Worm (Caenorhabditis elegans) whole organism, L4 larva: ENCODE results near the gene gst-12.
A peak's percentile ranks its signal among the peaks of the same experiment; 100 is the strongest.

Experiments used
- D1046.2 ChIP-seq: fragments of 200-800 bp; sonication (Bioruptor generic); IDR thresholded peaks from 2 replicates; pipeline ENCODE4 v1.3.6; 2022; ENCODE audit warnings: missing genetic modification characterization, missing compliant biosample characterization
- R02D3.7 ChIP-seq: fragments of 150-350 bp; sonication (generic microtip); optimal IDR thresholded peaks from 3 replicates; lab custom pipeline; 2014; ENCODE audit warnings: missing biosample characterization, missing genetic modification characterization
- T20F7.1 ChIP-seq: fragments of 200-800 bp; sonication (Bioruptor generic); optimal IDR thresholded peaks from 2 replicates; lab custom pipeline; 2018; ENCODE audit warnings: mild to moderate bottlenecking, missing genetic modification characterization, missing compliant biosample characterization
- Y48G9A.11 ChIP-seq: fragments of 200-800 bp; sonication (Bioruptor generic); IDR thresholded peaks from 2 replicates; pipeline ENCODE4 v1.3.6; 2022; ENCODE audit warnings: missing genetic modification reagents, missing genetic modification characterization, missing compliant biosample characterization
- Y75B8A.6 ChIP-seq: fragments of 200-800 bp; sonication (Bioruptor generic); IDR thresholded peaks from 2 replicates; pipeline ENCODE4 v1.3.6; 2022; ENCODE audit warnings: missing genetic modification reagents, missing genetic modification characterization, missing compliant biosample characterization
- ZK337.2 ChIP-seq: fragments of 200-800 bp; sonication (Bioruptor generic); IDR thresholded peaks from 2 replicates; pipeline ENCODE4 v1.3.6; 2022; ENCODE audit warnings: missing genetic modification reagents, missing genetic modification characterization, missing compliant biosample characterization
- aha-1 ChIP-seq: fragments of 150-350 bp; peaks from one replicate; lab custom pipeline; 2014; ENCODE audit warnings: missing biosample characterization, missing genetic modification characterization
- ceh-44 ChIP-seq: fragments of 200-800 bp; sonication (Bioruptor generic); IDR thresholded peaks from 2 replicates; pipeline ENCODE4 v1.3.6; 2022; ENCODE audit warnings: missing genetic modification reagents, missing genetic modification characterization, missing compliant biosample characterization
- ceh-82 ChIP-seq: sonication (generic microtip); optimal IDR thresholded peaks from 2 replicates; lab custom pipeline; 2017; ENCODE audit warnings: missing biosample characterization, missing genetic modification characterization
- ctbp-1 ChIP-seq: fragments of 200-800 bp; sonication (Bioruptor generic); IDR thresholded peaks from 2 replicates; pipeline ENCODE4 v1.3.6; 2022; ENCODE audit warnings: missing genetic modification reagents, missing genetic modification characterization, missing compliant biosample characterization
- daf-16 ChIP-seq, 3 experiments: sonication (generic microtip); optimal IDR thresholded peaks; 2 replicates each; lab custom pipeline; 2016 to 2017; ENCODE audit warnings: missing genetic modification characterization in 3 of 3, missing genetic modification reagents in 3 of 3, mild to moderate bottlenecking in 2 of 3, missing compliant biosample characterization in 2 of 3, missing biosample characterization in 1 of 3, moderate library complexity in 1 of 3
- daf-19 ChIP-seq: fragments of 200-800 bp; sonication (Bioruptor generic); conservative IDR thresholded peaks from 2 replicates; pipeline ENCODE4 v1.3.6; 2022; ENCODE audit warnings: missing genetic modification characterization, missing compliant biosample characterization
- daf-8 ChIP-seq: fragments of 200-800 bp; sonication (Bioruptor generic); IDR thresholded peaks from 2 replicates; pipeline ENCODE4 v1.3.6; 2022; ENCODE audit warnings: missing genetic modification characterization, missing compliant biosample characterization
- duxl-1 ChIP-seq: sonication (generic microtip); optimal IDR thresholded peaks from 2 replicates; lab custom pipeline; 2016; ENCODE audit warnings: mild to moderate bottlenecking, missing genetic modification characterization, moderate library complexity, missing compliant biosample characterization; ENCODE audit not compliant: poor library complexity
- dve-1 ChIP-seq: sonication (generic microtip); optimal IDR thresholded peaks from 2 replicates; lab custom pipeline; 2017; ENCODE audit warnings: antibody characterized with exemption, mild to moderate bottlenecking, missing genetic modification characterization, missing compliant biosample characterization; ENCODE audit not compliant: insufficient read depth
- fkh-10 ChIP-seq: fragments of 150-350 bp; optimal IDR thresholded peaks from 2 replicates; lab custom pipeline; 2014; ENCODE audit warnings: missing biosample characterization, missing genetic modification reagents, missing genetic modification characterization
- hif-1 ChIP-seq, 2 experiments: sonication (generic microtip); optimal IDR thresholded peaks; 2 replicates each; lab custom pipeline; 2016 to 2017; ENCODE audit warnings: missing compliant biosample characterization in 2 of 2, missing genetic modification characterization in 2 of 2, missing genetic modification reagents in 2 of 2, missing genotype in 2 of 2, mild to moderate bottlenecking in 1 of 2
- hlh-11 ChIP-seq: fragments of 200-800 bp; sonication (Bioruptor generic); optimal IDR thresholded peaks from 2 replicates; lab custom pipeline; 2018; ENCODE audit warnings: mild to moderate bottlenecking, missing genetic modification characterization, missing compliant biosample characterization
- lin-38 ChIP-seq: fragments of 200-800 bp; sonication (Bioruptor generic); IDR thresholded peaks from 2 replicates; pipeline ENCODE4 v1.3.6; 2022; ENCODE audit warnings: missing genetic modification reagents, missing genetic modification characterization, missing compliant biosample characterization
- lsy-2 ChIP-seq, 2 experiments: fragments of 150-350 bp in 1 of 2; sonication (generic microtip) in 1 of 2; optimal IDR thresholded peaks; 2 replicates each; lab custom pipeline; 2014 to 2017; ENCODE audit warnings: missing biosample characterization in 2 of 2, missing genetic modification characterization in 2 of 2
- mdt-29 ChIP-seq: fragments of 200-800 bp; sonication (Bioruptor generic); IDR thresholded peaks from 2 replicates; pipeline ENCODE4 v1.3.6; 2022; ENCODE audit warnings: missing genetic modification reagents, missing genetic modification characterization, missing compliant biosample characterization
- mep-1 ChIP-seq: fragments of 150-350 bp; sonication (generic microtip); optimal IDR thresholded peaks from 3 replicates; lab custom pipeline; 2014; ENCODE audit warnings: missing biosample characterization, missing genetic modification characterization
- mes-2 ChIP-seq: sonication (generic microtip); optimal IDR thresholded peaks from 2 replicates; lab custom pipeline; 2016; ENCODE audit warnings: missing genotype, mild to moderate bottlenecking, missing genetic modification characterization, missing compliant biosample characterization; ENCODE audit not compliant: poor library complexity, severe bottlenecking
- mxl-3 ChIP-seq: fragments of 200-800 bp; sonication (Bioruptor generic); optimal IDR thresholded peaks from 2 replicates; lab custom pipeline; 2018; ENCODE audit warnings: mild to moderate bottlenecking, missing genetic modification characterization, missing compliant biosample characterization
- nhr-102 ChIP-seq: sonication (generic microtip); optimal IDR thresholded peaks from 2 replicates; lab custom pipeline; 2016; ENCODE audit warnings: mild to moderate bottlenecking, missing genetic modification characterization, moderate library complexity, missing compliant biosample characterization
- nhr-111 ChIP-seq: fragments of 200-800 bp; sonication (Bioruptor generic); optimal IDR thresholded peaks from 2 replicates; lab custom pipeline; 2018; ENCODE audit warnings: mild to moderate bottlenecking, missing genetic modification characterization, missing compliant biosample characterization
- nhr-25 ChIP-seq: sonication (generic microtip); optimal IDR thresholded peaks from 2 replicates; lab custom pipeline; 2017; ENCODE audit warnings: missing genetic modification characterization, mild to moderate bottlenecking, missing compliant biosample characterization, antibody characterized with exemption, moderate library complexity, borderline replicate concordance; ENCODE audit not compliant: insufficient read depth
- nhr-28 ChIP-seq: fragments of 150-350 bp; optimal IDR thresholded peaks from 2 replicates; lab custom pipeline; 2014; ENCODE audit warnings: missing biosample characterization, missing genetic modification characterization
- nhr-41 ChIP-seq: fragments of 200-800 bp; sonication (Bioruptor generic); IDR thresholded peaks from 2 replicates; pipeline ENCODE4 v1.3.6; 2022; ENCODE audit warnings: missing genetic modification reagents, missing genetic modification characterization, missing compliant biosample characterization
- nhr-42 ChIP-seq: fragments of 200-800 bp; sonication (Bioruptor generic); IDR thresholded peaks from 2 replicates; pipeline ENCODE4 v1.3.6; 2022; ENCODE audit warnings: missing genetic modification characterization, missing compliant biosample characterization
- nhr-77 ChIP-seq: fragments of 150-350 bp; optimal IDR thresholded peaks from 2 replicates; lab custom pipeline; 2014; ENCODE audit warnings: missing biosample characterization, missing genetic modification characterization
- php-3 ChIP-seq: fragments of 200-800 bp; sonication (Bioruptor generic); IDR thresholded peaks from 2 replicates; pipeline ENCODE4 v1.3.6; 2022; ENCODE audit warnings: missing genetic modification reagents, missing genetic modification characterization, missing compliant biosample characterization
- saeg-2 ChIP-seq: fragments of 200-800 bp; sonication (Bioruptor generic); IDR thresholded peaks from 2 replicates; pipeline ENCODE4 v1.3.6; 2022; ENCODE audit warnings: missing genetic modification reagents, missing genetic modification characterization, missing compliant biosample characterization
- skn-1 ChIP-seq: fragments of 150-350 bp; optimal IDR thresholded peaks from 2 replicates; lab custom pipeline; 2014; ENCODE audit warnings: missing biosample characterization, missing genetic modification characterization
- snpc-4 ChIP-seq: fragments of 150-350 bp; optimal IDR thresholded peaks from 2 replicates; lab custom pipeline; 2014; ENCODE audit warnings: missing biosample characterization, missing genetic modification characterization
- spr-3 ChIP-seq: fragments of 200-800 bp; sonication (Bioruptor generic); optimal IDR thresholded peaks from 2 replicates; lab custom pipeline; 2018; ENCODE audit warnings: mild to moderate bottlenecking, missing genetic modification characterization, missing compliant biosample characterization
- unc-62 ChIP-seq, 3 experiments: fragments of 150-350 bp in 1 of 3; sonication (generic microtip); optimal IDR thresholded peaks in 2 of 3; peaks in 1 of 3; 1 replicate in 1 of 3; 2 replicates in 2 of 3; lab custom pipeline; 2014 to 2017; ENCODE audit warnings: missing biosample characterization in 3 of 3, missing genetic modification characterization in 3 of 3, missing genetic modification reagents in 3 of 3, missing genotype in 1 of 3
- zip-11 ChIP-seq: fragments of 200-800 bp; sonication (Bioruptor generic); IDR thresholded peaks from 2 replicates; pipeline ENCODE4 v1.3.6; 2022; ENCODE audit warnings: missing genetic modification characterization, missing compliant biosample characterization
- zip-2 ChIP-seq: fragments of 150-350 bp; optimal IDR thresholded peaks from 2 replicates; lab custom pipeline; 2014; ENCODE audit warnings: missing biosample characterization, missing genetic modification characterization
- ztf-7 ChIP-seq: fragments of 150-350 bp; optimal IDR thresholded peaks from 2 replicates; lab custom pipeline; 2014; ENCODE audit warnings: missing biosample characterization, missing genetic modification characterization

The gst-12 gene

ce11 chrII:13636596-13636995, 18.7 kb upstream of the gst-12 start:
- no peak for TF ChIP-seq dve-1
- TF ChIP-seq nhr-77 (tag; lab: Kevin White, UChicago): peak; percentile 11
- TF ChIP-seq mdt-29 (GFP tag; lab: Robert Waterston, UW): 0 out of 2 replicates have a peak, but pooled peaks have one; percentile 5
- TF ChIP-seq lsy-2 (tag; optimal IDR thresholded peaks at IDR 0.05; lab: Kevin White, UChicago): peak in 1 of 2 experiments; percentile 31
- peak; percentile 43; the same call in 1 of the 2 replicates for TF ChIP-seq nhr-42 (GFP tag; lab: Robert Waterston, UW)
- TF ChIP-seq saeg-2 (GFP tag; lab: Robert Waterston, UW): no peak
- TF ChIP-seq nhr-41 (GFP tag; lab: Robert Waterston, UW): 0 out of 2 replicates have a peak, but pooled peaks have one; percentile 22
- TF ChIP-seq hif-1 (tag; optimal IDR thresholded peaks at IDR 0.05; lab: Kevin White, UChicago): no peak
- peak; percentile 75 for TF ChIP-seq duxl-1 (tag; lab: Kevin White, UChicago)
- TF ChIP-seq php-3: no peak
- TF ChIP-seq nhr-25 (tag; lab: Kevin White, UChicago): peak; percentile 10
- peak in 1 of 2 experiments; percentile 75 for TF ChIP-seq unc-62 (GFP tag; optimal IDR thresholded peaks at IDR 0.05 in 1 of 2; lab: Kevin White, UChicago)
- no peak for TF ChIP-seq unc-62 (tag; optimal IDR thresholded peaks at IDR 0.05; lab: Kevin White, UChicago)
- no peak for TF ChIP-seq ceh-44
- no peak for TF ChIP-seq fkh-10
- no peak for TF ChIP-seq daf-19 (GFP tag; lab: Robert Waterston, UW)
- peak; percentile 0 for TF ChIP-seq mes-2 (tag; lab: Kevin White, UChicago)
- no peak for TF ChIP-seq skn-1 (tag; lab: Kevin White, UChicago)
- TF ChIP-seq R02D3.7 (tag; lab: Kevin White, UChicago): no peak
- peak; percentile 18 for TF ChIP-seq mep-1 (tag; lab: Kevin White, UChicago)

- TF ChIP-seq mes-2 (tag; lab: Kevin White, UChicago): no peak
- TF ChIP-seq nhr-111: no peak
- TF ChIP-seq ZK337.2 (GFP tag; lab: Robert Waterston, UW): no peak
- no peak for TF ChIP-seq aha-1
- no peak for TF ChIP-seq nhr-28 (tag; lab: Kevin White, UChicago)
- peak; percentile 40 for TF ChIP-seq ztf-7
- TF ChIP-seq lsy-2 (tag; optimal IDR thresholded peaks at IDR 0.05; lab: Kevin White, UChicago): no peak
- peak in 1 of 2 experiments; percentile 73 for TF ChIP-seq daf-16 (GFP tag; optimal IDR thresholded peaks at IDR 0.05; lab: Kevin White, UChicago)
- TF ChIP-seq daf-16 (tag; optimal IDR thresholded peaks at IDR 0.05; lab: Kevin White, UChicago): peak; percentile 30
- no peak for TF ChIP-seq skn-1 (tag; lab: Kevin White, UChicago)
- no peak for TF ChIP-seq R02D3.7 (tag; lab: Kevin White, UChicago)
- TF ChIP-seq mdt-29 (GFP tag; lab: Robert Waterston, UW): no peak
- no peak for TF ChIP-seq daf-8 (GFP tag; lab: Robert Waterston, UW)
- no peak for TF ChIP-seq snpc-4 (tag; lab: Kevin White, UChicago)
These were observed 14.4 kb upstream of the gst-12 start, which contains the start of gene tag-10 for ce11 chrII:13632238-13632637. tag-10 (plus strand) TSS chrII:13632584.

DNA sequence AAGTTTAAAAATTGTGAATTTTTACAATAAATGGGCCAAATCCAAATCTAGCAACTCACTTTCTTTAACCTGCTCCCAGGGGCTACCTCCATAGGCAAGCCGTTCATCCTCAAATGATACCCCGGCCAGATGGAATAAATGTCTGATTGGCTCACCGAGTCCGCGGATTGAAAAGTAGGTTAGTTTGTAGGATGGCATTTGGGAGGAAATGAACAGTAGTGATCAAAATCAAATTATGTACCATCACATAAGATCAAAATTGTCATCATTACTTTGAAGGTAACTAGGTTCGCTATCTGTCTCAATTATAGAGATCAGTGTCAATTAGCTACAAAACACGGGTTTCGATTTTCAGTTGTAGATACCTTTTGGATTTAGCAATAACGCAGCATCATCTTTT, 12.8 kb upstream of the gst-12 start, which contains the start of the genes gst-17 and gst-18:
Gene gst-17, minus strand, starts transcription at position 101 of the 400 bp plus-strand sequence.
Gene gst-18, minus strand, starts transcription at position 198 of the 400 bp plus-strand sequence.
- TF ChIP-seq Y75B8A.6: no peak

ce11 chrII:13627001-13627400, 9.1 kb upstream of the gst-12 start, which contains the start of gene gst-19:
gst-19 (minus strand) TSS chrII:13627145.
- peak; percentile 27 for TF ChIP-seq nhr-28 (tag; lab: Kevin White, UChicago)
- TF ChIP-seq aha-1: peak; percentile 71
- no peak for TF ChIP-seq spr-3 (GFP tag; lab: Kevin White, UChicago)
- peak; percentile 78 to 93 for TF ChIP-seq hif-1 (tag; optimal IDR thresholded peaks at IDR 0.05; lab: Kevin White, UChicago)

DNA sequence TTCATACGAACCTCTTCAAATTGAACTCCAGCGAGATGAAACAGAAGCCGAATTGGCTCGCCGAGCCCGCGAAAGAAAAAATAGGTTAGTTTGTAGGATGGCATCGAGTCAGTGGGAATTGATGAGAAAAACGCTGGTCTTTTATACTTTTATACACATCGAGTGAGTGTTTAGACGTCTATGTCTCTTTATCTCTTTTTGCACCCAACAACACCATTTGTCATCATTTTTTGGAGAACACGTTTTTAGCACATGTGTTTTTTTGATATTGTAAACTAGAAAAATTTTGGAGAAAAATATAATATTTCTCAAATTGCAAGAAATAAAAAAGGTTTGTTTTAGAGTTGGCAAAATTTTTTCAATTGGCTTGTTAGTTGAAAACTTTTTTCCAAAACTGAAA, 6.5 kb upstream of the gst-12 start, which contains the start of gene gst-16:
Gene gst-16, minus strand, starts transcription at position 111 of the 400 bp plus-strand sequence.
- TF ChIP-seq hlh-11 (tag; lab: Kevin White, UChicago): no peak
- no peak for TF ChIP-seq ztf-7
- TF ChIP-seq D1046.2: no peak
- TF ChIP-seq ctbp-1 (GFP tag; lab: Robert Waterston, UW): no peak
- TF ChIP-seq dve-1: no peak
- no peak for TF ChIP-seq Y48G9A.11 (GFP tag; lab: Robert Waterston, UW)
- no peak for TF ChIP-seq zip-2 (tag; lab: Kevin White, UChicago)
- TF ChIP-seq hif-1 (tag; optimal IDR thresholded peaks at IDR 0.05; lab: Kevin White, UChicago): no peak
- TF ChIP-seq ceh-82 (tag; lab: Kevin White, UChicago): no peak
- no peak for TF ChIP-seq zip-11 (GFP tag; lab: Robert Waterston, UW)
- peak; percentile 39 for TF ChIP-seq aha-1
- TF ChIP-seq mxl-3 (GFP tag; lab: Kevin White, UChicago): no peak
- no peak for TF ChIP-seq nhr-102 (tag; lab: Kevin White, UChicago)
- no peak for TF ChIP-seq daf-16 (GFP tag; optimal IDR thresholded peaks at IDR 0.05; lab: Kevin White, UChicago)
- TF ChIP-seq daf-16 (tag; optimal IDR thresholded peaks at IDR 0.05; lab: Kevin White, UChicago): peak; percentile 26
- no peak for TF ChIP-seq T20F7.1
- TF ChIP-seq lin-38 (GFP tag; lab: Robert Waterston, UW): no peak
